Fruit fly (Drosophila melanogaster): ENCODE measurements around the gene CG1628.
"Not testable (repeated sequence)": the region's sequence is repeated elsewhere in the genome, so short reads cannot be mapped to it uniquely, and the experiment has no call there.

The CG1628 gene

DNA sequence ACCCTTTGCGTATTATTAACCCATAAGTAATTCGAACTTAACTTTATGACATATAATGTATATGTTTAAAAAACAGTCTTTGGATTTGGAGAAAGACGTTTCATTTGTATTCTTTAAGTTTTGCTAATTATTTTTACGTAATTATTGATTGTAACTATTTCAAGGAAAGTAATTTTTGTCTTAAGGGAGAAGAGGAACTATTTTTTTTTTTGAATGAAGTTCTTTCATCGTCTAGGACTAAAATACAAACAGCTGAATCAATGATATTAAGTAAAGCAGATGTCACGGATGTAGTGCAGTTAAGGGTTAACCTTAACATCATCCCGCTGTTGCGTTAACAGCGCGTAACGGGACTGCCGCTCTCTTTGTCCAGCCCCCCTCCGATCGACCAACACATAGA lies 26.4 kb upstream of the CG1628 start (continued):
- TF ChIP-seq CG15336 (GFP tag; IDR thresholded peaks at IDR 0.05) (0 out of 2 replicates have a peak, but pooled peaks have one; percentile 35), CG3919 (GFP tag; optimal IDR thresholded peaks at IDR 0.05) (peak; percentile 56), dac (GFP tag; optimal IDR thresholded peaks at IDR 0.05) (no peak), acj6 (GFP tag; optimal IDR thresholded peaks at IDR 0.05) (peak; percentile 46), salr (GFP tag; optimal IDR thresholded peaks at IDR 0.05) (peak in 1 of 2 experiments; percentile 20), Met (GFP tag; optimal IDR thresholded peaks at IDR 0.05) (peak; percentile 68), lz (GFP tag; optimal IDR thresholded peaks at IDR 0.05) (peak; percentile 65), CG6808 (GFP tag; optimal IDR thresholded peaks at IDR 0.05) (peak; percentile 28), CG16779 (tag; optimal IDR thresholded peaks at IDR 0.05) (no peak), eg (GFP tag; IDR thresholded peaks at IDR 0.05) (no peak), CG6854 (GFP tag; optimal IDR thresholded peaks at IDR 0.05) (no peak), spab (GFP tag; optimal IDR thresholded peaks at IDR 0.05) (peak; percentile 9), CG1621 (tag; optimal IDR thresholded peaks at IDR 0.05) (peak; percentile 9), CG9139 (GFP tag; optimal IDR thresholded peaks at IDR 0.05) (no peak), fkh (GFP tag; optimal IDR thresholded peaks at IDR 0.05) (no peak), CG11294 (GFP tag; IDR thresholded peaks at IDR 0.05) (no peak), Sox102F (GFP tag; optimal IDR thresholded peaks at IDR 0.05) (peak; percentile 46), esn (GFP tag; optimal IDR thresholded peaks at IDR 0.05) (peak; percentile 74), OdsH (GFP tag; optimal IDR thresholded peaks at IDR 0.05) (peak; percentile 41), pdm3 (GFP tag; optimal IDR thresholded peaks at IDR 0.05) (peak; percentile 46), CG3032 (tag; optimal IDR thresholded peaks at IDR 0.05) (peak; percentile 30), dsx (GFP tag; optimal IDR thresholded peaks at IDR 0.05; ENCODE audit: poor library complexity, severe bottlenecking) (peak; percentile 20), Eip93F (GFP tag; optimal IDR thresholded peaks at IDR 0.05) (no peak), Hr39 (GFP tag; optimal IDR thresholded peaks at IDR 0.05) (peak; percentile 50)

DNA sequence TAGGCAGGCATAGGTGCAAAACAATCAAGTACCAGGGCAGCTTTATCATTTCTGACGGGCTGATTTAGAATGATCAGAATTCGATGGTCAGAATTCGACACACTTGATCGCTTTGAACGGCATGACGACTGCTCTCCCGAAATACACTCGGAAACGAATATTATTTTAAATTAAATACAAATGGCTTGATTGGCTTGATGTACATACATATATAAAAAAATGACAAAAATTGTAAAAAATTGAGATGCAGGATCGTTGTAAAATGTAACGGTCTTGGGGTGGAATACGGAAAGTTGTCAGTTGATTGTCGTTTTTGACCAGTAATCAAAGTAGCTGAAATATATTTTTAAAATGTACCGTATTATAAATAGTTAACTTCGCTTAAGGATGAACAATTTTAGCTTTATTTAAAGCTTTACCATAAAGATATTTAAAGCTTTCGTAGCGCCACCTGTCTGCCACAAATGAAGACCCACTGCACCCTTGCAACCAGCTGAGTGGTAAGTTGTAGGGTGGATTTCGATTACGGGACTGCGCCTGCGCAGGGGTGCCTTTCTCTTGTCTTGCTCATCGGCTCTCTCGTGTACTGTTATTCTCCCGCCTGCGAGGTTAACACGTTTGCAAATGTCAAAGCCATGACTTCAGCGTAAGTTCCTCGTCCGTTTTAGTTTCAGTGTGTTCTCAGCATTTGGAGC lies 24.7 kb upstream of the CG1628 start, which contains the start of the genes CG9806 and X11Lbeta:
TSS of gene CG9806 (minus strand) at position 51 of the 695 bp plus-strand sequence.
TSS of gene X11Lbeta (plus strand) at position 676 of the 695 bp plus-strand sequence.
- TF ChIP-seq salr (GFP tag; optimal IDR thresholded peaks at IDR 0.05) (no peak), topi (GFP tag; optimal IDR thresholded peaks at IDR 0.05) (no peak), Eip75B (GFP tag; optimal IDR thresholded peaks at IDR 0.05) (no peak), CG34406 (GFP tag; optimal IDR thresholded peaks at IDR 0.05) (no peak), CG4318 (GFP tag; optimal IDR thresholded peaks at IDR 0.05) (no peak), fd85E (GFP tag; optimal IDR thresholded peaks at IDR 0.05) (no peak), fkh (GFP tag; optimal IDR thresholded peaks at IDR 0.05) (no peak), CG31627 (GFP tag; optimal IDR thresholded peaks at IDR 0.05) (no peak), dac (GFP tag; optimal IDR thresholded peaks at IDR 0.05) (no peak), spab (GFP tag; optimal IDR thresholded peaks at IDR 0.05) (no peak), Smox (GFP tag; optimal IDR thresholded peaks at IDR 0.05) (no peak), Eip78C (GFP tag) (no peak), CG10631 (GFP tag; optimal IDR thresholded peaks at IDR 0.05) (no peak), ss (GFP tag; optimal IDR thresholded peaks at IDR 0.05) (no peak), vri (GFP tag; optimal IDR thresholded peaks at IDR 0.05) (no peak), CG9139 (GFP tag; optimal IDR thresholded peaks at IDR 0.05) (no peak), CG11294 (GFP tag; IDR thresholded peaks at IDR 0.05) (no peak), Met (GFP tag; optimal IDR thresholded peaks at IDR 0.05) (no peak)

DNA sequence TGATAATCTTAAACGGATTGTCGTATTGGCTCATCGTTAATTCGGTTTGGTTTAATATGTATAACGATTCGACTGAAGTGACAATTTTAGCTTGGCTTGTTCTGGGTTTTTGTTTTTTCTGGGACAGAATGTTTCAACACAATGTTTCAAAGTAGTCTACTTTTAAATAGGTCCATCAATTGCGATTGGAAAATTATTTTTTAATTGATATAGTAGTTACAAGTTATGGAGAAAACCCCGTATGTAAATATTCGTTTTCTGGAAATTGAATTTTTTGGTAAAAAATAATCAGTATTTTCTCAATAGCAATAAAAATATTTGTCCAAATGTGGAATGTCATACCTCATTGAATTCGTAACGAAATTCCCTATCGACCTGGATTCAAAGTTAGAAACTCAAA lies 20.6 kb upstream of the CG1628 start, which contains the start of gene Rab9Db:
TSS of gene Rab9Db (minus strand) at position 101 of the 400 bp plus-strand sequence.
- not testable (repeated sequence) for TF ChIP-seq vri (GFP tag; optimal IDR thresholded peaks at IDR 0.05); CG11294 (GFP tag; IDR thresholded peaks at IDR 0.05); Hr38 (GFP tag; optimal IDR thresholded peaks at IDR 0.05)
